Fruit fly (Drosophila melanogaster) whole organism, embryonic: ENCODE data around the gene Gr21a.

Experiments used
- B-H2 ChIP-seq: fragments of 200-800 bp; sonication (Bioruptor generic); optimal IDR thresholded peaks from 2 replicates; lab custom pipeline; 2018; ENCODE audit warnings: missing biosample characterization, mild to moderate bottlenecking, missing genetic modification characterization
- C15 ChIP-seq: fragments of 200-800 bp; sonication (Bioruptor generic); IDR thresholded peaks from 3 replicates; pipeline ENCODE4 v1.3.6; 2022; ENCODE audit warnings: missing biosample characterization, missing genetic modification characterization
- CG11398 ChIP-seq: fragments of 200-800 bp; sonication (Bioruptor generic); optimal IDR thresholded peaks from 2 replicates; lab custom pipeline; 2016; ENCODE audit warnings: missing biosample characterization, missing genetic modification characterization
- CG12744 ChIP-seq: fragments of 200-800 bp; sonication (Bioruptor generic); optimal IDR thresholded peaks from 2 replicates; lab custom pipeline; 2016; ENCODE audit warnings: missing biosample characterization, missing genetic modification characterization
- CG13287 ChIP-seq: fragments of 200-800 bp; sonication (Bioruptor generic); IDR thresholded peaks from 2 replicates; pipeline ENCODE4 v1.3.6; 2022; ENCODE audit warnings: missing biosample characterization, missing genetic modification characterization; ENCODE audit not compliant: partially characterized antibody
- CG13424 ChIP-seq: fragments of 200-800 bp; sonication (Bioruptor generic); optimal IDR thresholded peaks from 2 replicates; lab custom pipeline; 2019; ENCODE audit warnings: missing biosample characterization, mild to moderate bottlenecking, missing genetic modification characterization, moderate library complexity
- CG13894 ChIP-seq: fragments of 200-800 bp; sonication (Bioruptor generic); optimal IDR thresholded peaks from 3 replicates; lab custom pipeline; 2018; ENCODE audit warnings: missing biosample characterization, mild to moderate bottlenecking, missing genetic modification characterization, moderate library complexity
- CG17186 ChIP-seq: fragments of 200-800 bp; sonication (Bioruptor generic); optimal IDR thresholded peaks from 3 replicates; lab custom pipeline; 2017; ENCODE audit warnings: missing biosample characterization, missing genetic modification reagents, missing genetic modification characterization
- CG17568 ChIP-seq: fragments of 200-800 bp; sonication (Bioruptor generic); optimal IDR thresholded peaks from 2 replicates; lab custom pipeline; 2018; ENCODE audit warnings: missing biosample characterization, mild to moderate bottlenecking, missing genetic modification characterization, moderate library complexity
- CG18011 ChIP-seq: fragments of 200-800 bp; sonication (Bioruptor generic); optimal IDR thresholded peaks from 2 replicates; lab custom pipeline; 2017; ENCODE audit warnings: missing biosample characterization, missing genetic modification characterization, mild to moderate bottlenecking, moderate library complexity, missing genotype
- CG33213 ChIP-seq: fragments of 200-800 bp; sonication (Bioruptor generic); optimal IDR thresholded peaks from 3 replicates; lab custom pipeline; 2016; ENCODE audit warnings: missing biosample characterization, missing genetic modification characterization
- CG34422 ChIP-seq: fragments of 200-800 bp; sonication (Bioruptor generic); IDR thresholded peaks from 3 replicates; pipeline ENCODE4 v1.3.6; 2022; ENCODE audit warnings: missing biosample characterization, missing genetic modification characterization
- CG43689 ChIP-seq: fragments of 200-800 bp; sonication (Bioruptor generic); IDR thresholded peaks from 2 replicates; pipeline ENCODE4 v1.3.6; 2022; ENCODE audit warnings: missing biosample characterization, missing genetic modification characterization
- CG4730 ChIP-seq: fragments of 200-800 bp; sonication (Bioruptor generic); IDR thresholded peaks from 2 replicates; pipeline ENCODE4 v1.3.6; 2022; ENCODE audit warnings: missing biosample characterization, missing genetic modification characterization
- CG6854 ChIP-seq: fragments of 200-800 bp; sonication (Bioruptor generic); optimal IDR thresholded peaks from 3 replicates; lab custom pipeline; 2017; ENCODE audit warnings: missing biosample characterization, mild to moderate bottlenecking, missing genetic modification characterization
- CG7357 ChIP-seq: fragments of 200-800 bp; sonication (Bioruptor generic); IDR thresholded peaks from 3 replicates; pipeline ENCODE4 v1.3.6; 2022; ENCODE audit warnings: missing biosample characterization, missing genetic modification characterization
- CG7928 ChIP-seq: fragments of 200-800 bp; sonication (Bioruptor generic); optimal IDR thresholded peaks from 2 replicates; lab custom pipeline; 2017; ENCODE audit warnings: missing biosample characterization, mild to moderate bottlenecking, missing genetic modification characterization
- CG8281 ChIP-seq: fragments of 200-800 bp; sonication (Bioruptor generic); optimal IDR thresholded peaks from 2 replicates; lab custom pipeline; 2018; ENCODE audit warnings: missing biosample characterization, mild to moderate bottlenecking, missing genetic modification characterization, moderate library complexity
- CG8478 ChIP-seq: fragments of >200 bp; optimal IDR thresholded peaks from 2 replicates; lab custom pipeline; 2018
- CG9609 ChIP-seq: fragments of 200-800 bp; sonication (Bioruptor generic); optimal IDR thresholded peaks from 3 replicates; lab custom pipeline; 2016; ENCODE audit warnings: missing biosample characterization, missing genetic modification characterization
- CrebB ChIP-seq: fragments of 200-800 bp; sonication (Bioruptor generic); optimal IDR thresholded peaks from 3 replicates; lab custom pipeline; 2018; ENCODE audit warnings: missing biosample characterization, mild to moderate bottlenecking, missing genetic modification characterization
- D19A ChIP-seq: fragments of 200-800 bp; optimal IDR thresholded peaks from 3 replicates; lab custom pipeline; 2019; ENCODE audit warnings: missing biosample characterization, mild to moderate bottlenecking, missing genetic modification characterization, moderate library complexity
- Dp ChIP-seq: fragments of 200-800 bp; sonication (Bioruptor generic); optimal IDR thresholded peaks from 2 replicates; lab custom pipeline; 2018; ENCODE audit warnings: missing biosample characterization, mild to moderate bottlenecking, missing genetic modification characterization, moderate library complexity
- Gug ChIP-seq: fragments of 200-800 bp; sonication (Bioruptor generic); IDR thresholded peaks from 4 replicates; pipeline ENCODE4 v1.3.6; 2022; ENCODE audit warnings: missing biosample characterization, missing genetic modification characterization
- HmgD ChIP-seq: fragments of 200-800 bp; sonication (Bioruptor generic); optimal IDR thresholded peaks from 3 replicates; lab custom pipeline; 2016; ENCODE audit warnings: missing biosample characterization, missing genetic modification characterization
- Lhr ChIP-seq: fragments of 200-800 bp; sonication (Bioruptor generic); optimal IDR thresholded peaks from 3 replicates; lab custom pipeline; 2017; ENCODE audit warnings: mild to moderate bottlenecking, missing biosample characterization, missing genetic modification reagents, missing genetic modification characterization
- Neu2 ChIP-seq: fragments of 200-800 bp; sonication (Bioruptor generic); optimal IDR thresholded peaks from 3 replicates; lab custom pipeline; 2016; ENCODE audit warnings: missing biosample characterization, missing genetic modification characterization, borderline replicate concordance
- Rx ChIP-seq: fragments of 200-800 bp; sonication (Bioruptor generic); IDR thresholded peaks from 2 replicates; pipeline ENCODE4 v1.3.6; 2022; ENCODE audit warnings: missing biosample characterization, missing genetic modification characterization
- Sin3A ChIP-seq: fragments of >200 bp; optimal IDR thresholded peaks from 2 replicates; lab custom pipeline; 2018
- Six4 ChIP-seq: fragments of 200-800 bp; sonication (Bioruptor generic); optimal IDR thresholded peaks from 2 replicates; lab custom pipeline; 2016; ENCODE audit warnings: missing biosample characterization, missing genetic modification characterization
- Spps ChIP-seq: fragments of 200-800 bp; sonication (Bioruptor generic); optimal IDR thresholded peaks from 2 replicates; lab custom pipeline; 2018; ENCODE audit warnings: missing biosample characterization, mild to moderate bottlenecking, missing genetic modification characterization
- Ssrp ChIP-seq: fragments of 200-800 bp; sonication (Bioruptor generic); optimal IDR thresholded peaks from 2 replicates; lab custom pipeline; 2018; ENCODE audit warnings: missing biosample characterization, mild to moderate bottlenecking, missing genetic modification characterization, moderate library complexity
- cad ChIP-seq: fragments of >200 bp; optimal IDR thresholded peaks from 2 replicates; lab custom pipeline; 2017; ENCODE audit warnings: missing biosample characterization, missing genetic modification characterization
- crc ChIP-seq: fragments of 200-800 bp; sonication (Bioruptor generic); optimal IDR thresholded peaks from 2 replicates; lab custom pipeline; 2016; ENCODE audit warnings: missing biosample characterization, missing genetic modification characterization
- cwo ChIP-seq: fragments of 200-800 bp; sonication (Bioruptor generic); optimal IDR thresholded peaks from 3 replicates; lab custom pipeline; 2017; ENCODE audit warnings: missing biosample characterization, missing genetic modification characterization, mild to moderate bottlenecking, moderate library complexity, missing genetic modification reagents
- dysf ChIP-seq: fragments of 200-800 bp; sonication (Bioruptor generic); IDR thresholded peaks from 3 replicates; pipeline ENCODE4 v1.3.6; 2022; ENCODE audit warnings: missing biosample characterization, missing genetic modification characterization
- hb ChIP-seq: fragments of 200-800 bp; sonication (Bioruptor generic); IDR thresholded peaks from 3 replicates; pipeline ENCODE4 v1.3.6; 2022; ENCODE audit warnings: missing biosample characterization, missing genetic modification characterization; ENCODE audit not compliant: partially characterized antibody
- hkb ChIP-seq, 2 experiments: fragments of 200-800 bp in 1 of 2; fragments of >200 bp in 1 of 2; sonication (Bioruptor generic) in 1 of 2; IDR thresholded peaks in 1 of 2; optimal IDR thresholded peaks in 1 of 2; 2 replicates each; pipeline versions ENCODE4 v1.3.6 to Lab custom; 2017 to 2022; ENCODE audit warnings: missing biosample characterization in 1 of 2, missing genetic modification characterization in 1 of 2
- ken ChIP-seq: fragments of 200-800 bp; sonication (Bioruptor generic); IDR thresholded peaks from 3 replicates; pipeline ENCODE4 v1.3.6; 2022; ENCODE audit warnings: missing biosample characterization, missing genetic modification characterization
- luna ChIP-seq: fragments of 200-800 bp; sonication (Bioruptor generic); optimal IDR thresholded peaks from 2 replicates; lab custom pipeline; 2016; ENCODE audit warnings: missing biosample characterization, missing genetic modification characterization
- mirr ChIP-seq: fragments of 200-800 bp; sonication (Bioruptor generic); optimal IDR thresholded peaks from 3 replicates; lab custom pipeline; 2018; ENCODE audit warnings: missing biosample characterization, mild to moderate bottlenecking, missing genetic modification characterization
- nerfin-1 ChIP-seq: fragments of 200-800 bp; sonication (Bioruptor generic); optimal IDR thresholded peaks from 3 replicates; lab custom pipeline; 2019; ENCODE audit warnings: missing biosample characterization, mild to moderate bottlenecking, missing genetic modification characterization, moderate library complexity
- onecut ChIP-seq: fragments of 200-800 bp; sonication (Bioruptor generic); IDR thresholded peaks from 2 replicates; pipeline ENCODE4 v1.3.6; 2022; ENCODE audit warnings: missing biosample characterization, missing genetic modification characterization
- org-1 ChIP-seq: fragments of 200-800 bp; sonication (Bioruptor generic); optimal IDR thresholded peaks from 2 replicates; lab custom pipeline; 2017; ENCODE audit warnings: missing biosample characterization, missing genetic modification characterization
- otp ChIP-seq: fragments of 200-800 bp; sonication (Bioruptor generic); IDR thresholded peaks from 3 replicates; pipeline ENCODE4, ENCODE4 v1.3.6; 2022; ENCODE audit warnings: missing biosample characterization, missing genetic modification characterization
- pnt ChIP-seq: fragments of 200-800 bp; sonication (Bioruptor generic); optimal IDR thresholded peaks from 3 replicates; lab custom pipeline; 2016; ENCODE audit warnings: missing biosample characterization, missing genetic modification characterization
- pzg ChIP-seq: fragments of 200-800 bp; sonication (Bioruptor generic); optimal IDR thresholded peaks from 3 replicates; lab custom pipeline; 2018; ENCODE audit warnings: missing biosample characterization, mild to moderate bottlenecking, missing genetic modification characterization, moderate library complexity
- salm ChIP-seq: fragments of 200-800 bp; sonication (Bioruptor generic); optimal IDR thresholded peaks from 2 replicates; lab custom pipeline; 2018; ENCODE audit warnings: missing biosample characterization, mild to moderate bottlenecking, missing genetic modification characterization
- seq ChIP-seq: fragments of 200-800 bp; sonication (Bioruptor generic); IDR thresholded peaks from 2 replicates; pipeline ENCODE4 v1.3.6; 2022; ENCODE audit warnings: missing biosample characterization, missing genetic modification characterization
- so ChIP-seq: fragments of 200-800 bp; sonication (Bioruptor generic); IDR thresholded peaks from 3 replicates; pipeline ENCODE4 v1.3.6; 2022; ENCODE audit warnings: missing biosample characterization, missing genetic modification characterization
- trem ChIP-seq: fragments of 200-800 bp; optimal IDR thresholded peaks from 3 replicates; lab custom pipeline; 2019; ENCODE audit warnings: missing biosample characterization, mild to moderate bottlenecking, missing genetic modification characterization, moderate library complexity
- z ChIP-seq: fragments of 200-800 bp; sonication (Bioruptor generic); IDR thresholded peaks from 3 replicates; pipeline ENCODE4 v1.3.6; 2022; ENCODE audit warnings: missing biosample characterization, missing genetic modification characterization

Gene Gr21a

DNA sequence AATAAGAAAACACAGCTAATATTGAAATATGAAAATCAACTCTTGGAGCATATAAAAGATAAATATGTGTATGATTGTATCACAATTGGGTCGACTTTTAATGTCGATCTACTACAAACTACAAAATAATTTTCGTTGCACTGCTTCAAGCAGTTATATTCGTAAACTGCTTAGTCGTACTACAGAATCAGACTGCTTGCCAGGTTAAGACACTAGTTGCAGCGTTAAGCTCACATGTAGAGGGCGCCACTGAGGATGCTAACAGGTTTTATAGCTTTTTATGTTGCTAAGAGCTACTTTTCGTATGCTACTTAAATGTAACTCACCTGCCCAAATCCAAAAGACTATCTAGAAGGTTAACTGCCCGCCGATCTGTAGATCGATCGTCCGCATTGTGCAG, 40.3 kb upstream of the Gr21a start (continued):
- no peak for TF ChIP-seq otp (GFP tag; lab: Robert Waterston, UW)
- TF ChIP-seq CrebB (tag; lab: Kevin White, UChicago): no peak
- no peak for TF ChIP-seq crc (GFP tag; lab: Kevin White, UChicago)
- TF ChIP-seq CG8281 (tag; lab: Kevin White, UChicago): no peak
- no peak for TF ChIP-seq cwo
- TF ChIP-seq HmgD: peak; percentile 30
- no peak for TF ChIP-seq CG4730 (GFP tag; lab: Robert Waterston, UW)
- no peak for TF ChIP-seq cad (GFP tag; lab: Kevin White, UChicago)
- TF ChIP-seq pzg (GFP tag; lab: Kevin White, UChicago): no peak
- peak; percentile 7 for TF ChIP-seq CG13424 (tag; lab: Kevin White, UChicago)
- peak; percentile 88 for TF ChIP-seq CG8478 (lab: Kevin White, UChicago)
- no peak for TF ChIP-seq CG17568
- no peak for TF ChIP-seq Sin3A (lab: Kevin White, UChicago)
- no peak for TF ChIP-seq CG11398
- TF ChIP-seq salm: no peak
- TF ChIP-seq hkb (optimal IDR thresholded peaks at IDR 0.05; lab: Kevin White, UChicago): no peak
- no peak for TF ChIP-seq hkb (GFP tag; IDR thresholded peaks at IDR 0.05; lab: Robert Waterston, UW)
- no peak for TF ChIP-seq CG34422 (GFP tag; lab: Robert Waterston, UW)
- 0 out of 2 replicates have a peak, but pooled peaks have one; percentile 40 for TF ChIP-seq CG13287 (GFP tag; lab: Robert Waterston, UW)
- no peak for TF ChIP-seq Neu2 (GFP tag; lab: Kevin White, UChicago)
- TF ChIP-seq Dp (GFP tag; lab: Kevin White, UChicago): no peak
- TF ChIP-seq Rx (GFP tag; lab: Robert Waterston, UW): no peak
- TF ChIP-seq ken: no peak
- TF ChIP-seq z: no peak
- no peak for TF ChIP-seq luna (GFP tag; lab: Kevin White, UChicago)
- TF ChIP-seq org-1 (GFP tag; lab: Kevin White, UChicago): no peak
- TF ChIP-seq trem (tag; lab: Kevin White, UChicago): no peak
- TF ChIP-seq seq (GFP tag; lab: Robert Waterston, UW): no peak
- TF ChIP-seq Spps (tag; lab: Kevin White, UChicago): no peak
- TF ChIP-seq Lhr (GFP tag; lab: Kevin White, UChicago): peak; percentile 50
- no peak for TF ChIP-seq onecut (GFP tag; lab: Robert Waterston, UW)
- TF ChIP-seq nerfin-1 (tag; lab: Kevin White, UChicago): no peak
- TF ChIP-seq CG17186 (GFP tag; lab: Kevin White, UChicago): no peak
- TF ChIP-seq dysf: peak; percentile 37; the same call in 1 of the 3 replicates
- peak; percentile 6 for TF ChIP-seq CG9609 (GFP tag; lab: Kevin White, UChicago)
- no peak for TF ChIP-seq Ssrp (tag; lab: Kevin White, UChicago)
- TF ChIP-seq CG7357 (GFP tag; lab: Robert Waterston, UW): no peak
- TF ChIP-seq Gug (GFP tag; lab: Robert Waterston, UW): 0 out of 4 replicates have a peak, but pooled peaks have one; percentile 30
- TF ChIP-seq C15: no peak
- no peak for TF ChIP-seq D19A (tag; lab: Kevin White, UChicago)
- TF ChIP-seq CG6854 (GFP tag; lab: Kevin White, UChicago): no peak
- no peak for TF ChIP-seq CG7928 (GFP tag; lab: Kevin White, UChicago)
- no peak for TF ChIP-seq Six4 (GFP tag; lab: Kevin White, UChicago)
- TF ChIP-seq CG13894 (tag; lab: Kevin White, UChicago): no peak
- no peak for TF ChIP-seq mirr (GFP tag; lab: Kevin White, UChicago)
- no peak for TF ChIP-seq pnt (GFP tag; lab: Kevin White, UChicago)
- no peak for TF ChIP-seq CG12744 (GFP tag; lab: Kevin White, UChicago)
- TF ChIP-seq hb (GFP tag; lab: Robert Waterston, UW): 0 out of 3 replicates have a peak, but pooled peaks have one; percentile 46
- TF ChIP-seq CG43689 (GFP tag; lab: Robert Waterston, UW): no peak
- no peak for TF ChIP-seq CG18011 (GFP tag; lab: Kevin White, UChicago)
- TF ChIP-seq so (GFP tag; lab: Robert Waterston, UW): no peak
- no peak for TF ChIP-seq B-H2 (GFP tag; lab: Kevin White, UChicago)
- no peak for TF ChIP-seq CG33213 (GFP tag; lab: Kevin White, UChicago)
